Fruit fly (Drosophila melanogaster) whole organism, embryonic: ENCODE data around the gene TFAM.

Source experiments
- Ada2b ChIP-seq: fragments of 200-800 bp; sonication (Bioruptor generic); IDR thresholded peaks from 2 replicates; pipeline ENCODE4 v1.3.6; 2022; ENCODE audit warnings: missing biosample characterization, missing genetic modification characterization
- Asciz ChIP-seq: fragments of 200-800 bp; sonication (Bioruptor generic); optimal IDR thresholded peaks from 2 replicates; lab custom pipeline; 2017; ENCODE audit warnings: missing biosample characterization, mild to moderate bottlenecking, missing genetic modification characterization, missing genetic modification reagents
- Blimp-1 ChIP-seq: fragments of 200-800 bp; sonication (Bioruptor generic); optimal IDR thresholded peaks from 3 replicates; lab custom pipeline; 2018; ENCODE audit warnings: missing biosample characterization, missing genetic modification characterization, mild to moderate bottlenecking, moderate library complexity, missing genetic modification reagents
- CG10321 ChIP-seq: fragments of 200-800 bp; sonication (Bioruptor generic); IDR thresholded peaks from 2 replicates; pipeline ENCODE4 v1.3.6; 2022; ENCODE audit warnings: missing biosample characterization, missing genetic modification characterization
- CG11398 ChIP-seq: fragments of 200-800 bp; sonication (Bioruptor generic); optimal IDR thresholded peaks from 2 replicates; lab custom pipeline; 2016; ENCODE audit warnings: missing biosample characterization, missing genetic modification characterization
- CG11456 ChIP-seq: fragments of 200-800 bp; sonication (Bioruptor generic); IDR thresholded peaks from 3 replicates; pipeline ENCODE4 v1.3.6; 2022; ENCODE audit warnings: missing biosample characterization, missing genetic modification characterization
- CG12155 ChIP-seq: fragments of 200-800 bp; sonication (Bioruptor generic); optimal IDR thresholded peaks from 3 replicates; lab custom pipeline; 2016; ENCODE audit warnings: missing biosample characterization, missing genetic modification characterization
- CG14441 ChIP-seq: fragments of 200-800 bp; sonication (Bioruptor generic); IDR thresholded peaks from 2 replicates; pipeline ENCODE4 v1.3.6; 2022; ENCODE audit warnings: missing biosample characterization, missing genetic modification characterization
- CG14667 ChIP-seq: fragments of 200-800 bp; sonication (Bioruptor generic); IDR thresholded peaks from 2 replicates; pipeline ENCODE4 v1.3.6; 2022; ENCODE audit warnings: missing biosample characterization, missing genetic modification characterization
- CG14860 ChIP-seq: fragments of 200-800 bp; sonication (Bioruptor generic); IDR thresholded peaks from 3 replicates; pipeline ENCODE4 v1.3.6; 2022; ENCODE audit warnings: missing biosample characterization, missing genetic modification characterization; ENCODE audit not compliant: partially characterized antibody
- CG17829 ChIP-seq: fragments of 200-800 bp; optimal IDR thresholded peaks from 2 replicates; lab custom pipeline; 2019; ENCODE audit warnings: missing biosample characterization, mild to moderate bottlenecking, missing genetic modification characterization, moderate library complexity
- CG3065 ChIP-seq: fragments of 200-800 bp; sonication (Bioruptor generic); optimal IDR thresholded peaks from 2 replicates; lab custom pipeline; 2016; ENCODE audit warnings: missing biosample characterization, missing genetic modification characterization
- CG31441 ChIP-seq: fragments of 200-800 bp; sonication (Bioruptor generic); IDR thresholded peaks from 2 replicates; pipeline ENCODE4 v1.3.6; 2022; ENCODE audit warnings: missing biosample characterization, missing genetic modification characterization
- CG3995 ChIP-seq: fragments of 200-800 bp; sonication (Bioruptor generic); optimal IDR thresholded peaks from 3 replicates; lab custom pipeline; 2016; ENCODE audit warnings: missing biosample characterization, missing genetic modification characterization
- CG4820 ChIP-seq: fragments of 200-800 bp; sonication (Bioruptor generic); optimal IDR thresholded peaks from 3 replicates; lab custom pipeline; 2016; ENCODE audit warnings: missing biosample characterization, missing genetic modification characterization
- CG5953 ChIP-seq: fragments of 200-800 bp; sonication (Bioruptor generic); IDR thresholded peaks from 2 replicates; pipeline ENCODE4 v1.3.6; 2022; ENCODE audit warnings: missing biosample characterization, missing genetic modification characterization
- CG6854 ChIP-seq: fragments of 200-800 bp; sonication (Bioruptor generic); optimal IDR thresholded peaks from 3 replicates; lab custom pipeline; 2017; ENCODE audit warnings: missing biosample characterization, mild to moderate bottlenecking, missing genetic modification characterization
- CG7745 ChIP-seq: fragments of 200-800 bp; sonication (Bioruptor generic); optimal IDR thresholded peaks from 2 replicates; lab custom pipeline; 2018; ENCODE audit warnings: missing biosample characterization, mild to moderate bottlenecking, missing genetic modification characterization, moderate library complexity
- CG7987 ChIP-seq: fragments of 200-800 bp; sonication (Bioruptor generic); optimal IDR thresholded peaks from 2 replicates; lab custom pipeline; 2018; ENCODE audit warnings: missing biosample characterization, mild to moderate bottlenecking, missing genetic modification characterization, moderate library complexity
- CG8089 ChIP-seq: fragments of 200-800 bp; sonication (Bioruptor generic); optimal IDR thresholded peaks from 3 replicates; lab custom pipeline; 2016; ENCODE audit warnings: missing biosample characterization, missing genetic modification characterization
- CG8765 ChIP-seq: fragments of 200-800 bp; sonication (Bioruptor generic); IDR thresholded peaks from 2 replicates; pipeline ENCODE4 v1.3.6; 2022; ENCODE audit warnings: missing biosample characterization, missing genetic modification characterization
- CG8924 ChIP-seq: fragments of 200-800 bp; optimal IDR thresholded peaks from 3 replicates; lab custom pipeline; 2019; ENCODE audit warnings: missing biosample characterization, mild to moderate bottlenecking, missing genetic modification characterization, moderate library complexity
- CG9727 ChIP-seq: fragments of 200-800 bp; sonication (Bioruptor generic); optimal IDR thresholded peaks from 3 replicates; lab custom pipeline; 2017; ENCODE audit warnings: missing biosample characterization, mild to moderate bottlenecking, missing genetic modification characterization
- Doc2 ChIP-seq: fragments of 200-800 bp; sonication (Bioruptor generic); IDR thresholded peaks from 2 replicates; pipeline ENCODE4 v1.3.6; 2022; ENCODE audit warnings: missing biosample characterization, missing genetic modification characterization
- Drgx ChIP-seq: fragments of 200-800 bp; sonication (Bioruptor generic); IDR thresholded peaks from 2 replicates; pipeline ENCODE4 v1.3.6; 2022; ENCODE audit warnings: missing biosample characterization, missing genetic modification characterization
- Fer2 ChIP-seq: fragments of 200-800 bp; sonication (Bioruptor generic); optimal IDR thresholded peaks from 2 replicates; lab custom pipeline; 2018; ENCODE audit warnings: missing biosample characterization, mild to moderate bottlenecking, missing genetic modification characterization, moderate library complexity
- Hey ChIP-seq: fragments of 200-800 bp; sonication (Bioruptor generic); optimal IDR thresholded peaks from 3 replicates; lab custom pipeline; 2018; ENCODE audit warnings: missing biosample characterization, mild to moderate bottlenecking, missing genetic modification characterization
- HmgZ ChIP-seq: fragments of 200-800 bp; sonication (Bioruptor generic); optimal IDR thresholded peaks from 2 replicates; lab custom pipeline; 2018; ENCODE audit warnings: missing biosample characterization, mild to moderate bottlenecking, missing genetic modification characterization
- bigmax ChIP-seq: fragments of 200-800 bp; sonication (Bioruptor generic); optimal IDR thresholded peaks from 2 replicates; lab custom pipeline; 2018; ENCODE audit warnings: missing biosample characterization, mild to moderate bottlenecking, missing genetic modification characterization
- cg ChIP-seq: fragments of 200-800 bp; sonication (Bioruptor generic); optimal IDR thresholded peaks from 3 replicates; lab custom pipeline; 2019; ENCODE audit warnings: missing biosample characterization, mild to moderate bottlenecking, missing genetic modification characterization, moderate library complexity
- da ChIP-seq: fragments of 200-800 bp; sonication (Bioruptor generic); optimal IDR thresholded peaks from 2 replicates; lab custom pipeline; 2016; ENCODE audit warnings: missing biosample characterization, missing genetic modification characterization
- dpn ChIP-seq, 2 experiments: fragments of 200-800 bp; sonication (Bioruptor generic); optimal IDR thresholded peaks; 3 replicates each; lab custom pipeline; 2016; ENCODE audit warnings: missing biosample characterization in 2 of 2, missing genetic modification characterization in 2 of 2
- emc ChIP-seq: fragments of 200-800 bp; sonication (Bioruptor generic); optimal IDR thresholded peaks from 2 replicates; lab custom pipeline; 2016; ENCODE audit warnings: missing biosample characterization, missing genetic modification characterization
- ems ChIP-seq: fragments of 200-800 bp; sonication (Bioruptor generic); optimal IDR thresholded peaks from 3 replicates; lab custom pipeline; 2016; ENCODE audit warnings: missing biosample characterization, missing genetic modification characterization
- fu2 ChIP-seq: fragments of 200-800 bp; sonication (Bioruptor generic); optimal IDR thresholded peaks from 2 replicates; lab custom pipeline; 2016; ENCODE audit warnings: missing biosample characterization, missing genetic modification characterization
- nerfin-1 ChIP-seq: fragments of 200-800 bp; sonication (Bioruptor generic); optimal IDR thresholded peaks from 3 replicates; lab custom pipeline; 2019; ENCODE audit warnings: missing biosample characterization, mild to moderate bottlenecking, missing genetic modification characterization, moderate library complexity
- nerfin-2 ChIP-seq: fragments of 200-800 bp; sonication (Bioruptor generic); IDR thresholded peaks from 2 replicates; pipeline ENCODE4 v1.3.6; 2022; ENCODE audit warnings: missing biosample characterization, missing genetic modification characterization; ENCODE audit not compliant: partially characterized antibody
- otp ChIP-seq: fragments of 200-800 bp; sonication (Bioruptor generic); IDR thresholded peaks from 3 replicates; pipeline ENCODE4, ENCODE4 v1.3.6; 2022; ENCODE audit warnings: missing biosample characterization, missing genetic modification characterization
- pb ChIP-seq: fragments of 200-800 bp; sonication (Bioruptor generic); optimal IDR thresholded peaks from 3 replicates; lab custom pipeline; 2016; ENCODE audit warnings: missing biosample characterization, missing genetic modification characterization
- pros ChIP-seq: fragments of 200-800 bp; sonication (Bioruptor generic); optimal IDR thresholded peaks from 3 replicates; lab custom pipeline; 2019; ENCODE audit warnings: missing biosample characterization, mild to moderate bottlenecking, missing genetic modification characterization, moderate library complexity
- pzg ChIP-seq: fragments of 200-800 bp; sonication (Bioruptor generic); optimal IDR thresholded peaks from 3 replicates; lab custom pipeline; 2018; ENCODE audit warnings: missing biosample characterization, mild to moderate bottlenecking, missing genetic modification characterization, moderate library complexity
- sd ChIP-seq: fragments of 200-800 bp; sonication (Bioruptor generic); optimal IDR thresholded peaks from 3 replicates; lab custom pipeline; 2018; ENCODE audit warnings: missing biosample characterization, mild to moderate bottlenecking, missing genetic modification characterization, moderate library complexity
- sens ChIP-seq: fragments of 200-800 bp; sonication (Bioruptor generic); peaks from one replicate; lab custom pipeline; 2016; ENCODE audit warnings: missing biosample characterization, missing genetic modification characterization
- seq ChIP-seq: fragments of 200-800 bp; sonication (Bioruptor generic); IDR thresholded peaks from 2 replicates; pipeline ENCODE4 v1.3.6; 2022; ENCODE audit warnings: missing biosample characterization, missing genetic modification characterization
- slp2 ChIP-seq: fragments of 200-800 bp; sonication (Bioruptor generic); optimal IDR thresholded peaks from 2 replicates; lab custom pipeline; 2016; ENCODE audit warnings: missing biosample characterization, missing genetic modification characterization
- tna ChIP-seq: fragments of 200-800 bp; sonication (Bioruptor generic); IDR thresholded peaks from 2 replicates; pipeline ENCODE4 v1.3.6; 2022; ENCODE audit warnings: missing biosample characterization, missing genetic modification characterization; ENCODE audit not compliant: partially characterized antibody
- tup ChIP-seq: fragments of 200-800 bp; sonication (Bioruptor generic); optimal IDR thresholded peaks from 2 replicates; lab custom pipeline; 2016; ENCODE audit warnings: missing biosample characterization, mild to moderate bottlenecking, missing genetic modification characterization, moderate library complexity
- tx ChIP-seq: fragments of 200-800 bp; sonication (Bioruptor generic); optimal IDR thresholded peaks from 2 replicates; lab custom pipeline; 2016; ENCODE audit warnings: missing biosample characterization, missing genetic modification characterization
- yki ChIP-seq: fragments of >200 bp; optimal IDR thresholded peaks from 3 replicates; lab custom pipeline; 2018

TFAM gene

DNA sequence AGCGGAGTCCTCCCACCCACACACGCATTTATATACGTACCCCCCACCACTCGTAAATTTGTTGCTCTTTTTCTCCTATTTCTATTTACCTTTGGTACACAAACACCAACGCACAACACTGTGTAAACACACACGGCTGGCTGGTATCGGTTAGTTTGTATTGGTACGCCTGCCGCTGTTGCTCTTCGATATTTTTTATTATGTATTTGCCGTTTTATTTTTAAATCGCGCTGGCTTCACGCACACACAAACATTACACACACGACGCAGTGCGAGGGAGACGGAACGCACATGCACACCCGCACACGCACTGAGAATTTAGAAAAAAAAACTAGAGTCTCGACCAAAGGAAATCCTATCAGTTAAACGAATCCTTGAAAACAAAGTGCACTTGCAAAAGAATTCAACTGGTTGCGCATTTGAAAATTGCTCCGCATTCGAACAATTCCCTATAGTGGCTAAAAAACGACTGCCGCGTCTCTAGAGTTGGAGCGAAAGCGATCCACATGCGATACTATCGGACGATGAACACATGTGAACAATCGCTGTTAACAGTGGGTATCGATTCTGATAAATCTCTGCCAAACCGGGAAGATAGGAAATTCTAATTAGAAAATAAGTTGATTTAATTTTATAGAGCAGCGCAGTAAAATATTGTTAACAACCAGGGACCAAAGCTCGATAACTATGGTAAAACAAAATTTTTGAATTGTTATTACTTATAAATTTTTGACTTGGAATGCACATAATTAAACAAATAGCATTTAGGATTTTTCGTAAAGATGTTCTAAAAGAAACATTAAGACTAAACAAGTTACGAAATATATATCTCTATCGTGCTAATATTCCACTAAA is 26.0 kb downstream of the TFAM start (continued):
- TF ChIP-seq seq (GFP tag; lab: Robert Waterston, UW): peak; percentile 62; the same call in 1 of the 2 replicates
- TF ChIP-seq CG5953 (GFP tag; lab: Robert Waterston, UW): peak; percentile 57
- no peak for TF ChIP-seq CG12155 (GFP tag; lab: Kevin White, UChicago)
- peak; percentile 83 for TF ChIP-seq sens (GFP tag; lab: Kevin White, UChicago)
- TF ChIP-seq emc: no peak
- TF ChIP-seq CG14441 (GFP tag; lab: Robert Waterston, UW): peak; percentile 25; the same call in 1 of the 2 replicates
- TF ChIP-seq bigmax (GFP tag; lab: Kevin White, UChicago): peak; percentile 49
- peak; percentile 61; the same call in 2 of the 3 replicates for TF ChIP-seq otp (GFP tag; lab: Robert Waterston, UW)
- TF ChIP-seq CG9727 (GFP tag; lab: Kevin White, UChicago): peak; percentile 55
- no peak for TF ChIP-seq Ada2b (GFP tag; lab: Robert Waterston, UW)
- peak; percentile 24 for TF ChIP-seq CG8089 (GFP tag; lab: Kevin White, UChicago)
- TF ChIP-seq CG14860 (GFP tag; lab: Robert Waterston, UW): peak; percentile 92
- TF ChIP-seq Drgx (GFP tag; lab: Robert Waterston, UW): peak; percentile 27
- no peak for TF ChIP-seq yki
- no peak; the same call in 1 of the 2 replicates for TF ChIP-seq CG10321 (GFP tag; lab: Robert Waterston, UW)
- peak; percentile 54 for TF ChIP-seq Blimp-1 (GFP tag; lab: Kevin White, UChicago)
- TF ChIP-seq CG14667 (GFP tag; lab: Robert Waterston, UW): no peak
- TF ChIP-seq Fer2 (tag; lab: Kevin White, UChicago): peak; percentile 51
- TF ChIP-seq slp2: peak; percentile 50
- peak; percentile 93 for TF ChIP-seq Asciz (GFP tag; lab: Kevin White, UChicago)
- TF ChIP-seq CG7987: peak; percentile 98
- TF ChIP-seq da (GFP tag; lab: Kevin White, UChicago): peak; percentile 75
- TF ChIP-seq CG3995: no peak
- TF ChIP-seq pzg (GFP tag; lab: Kevin White, UChicago): peak; percentile 69
- peak; percentile 26 to 35 for TF ChIP-seq dpn (GFP tag; optimal IDR thresholded peaks at IDR 0.05; lab: Kevin White, UChicago)
- TF ChIP-seq pb (GFP tag; lab: Kevin White, UChicago): peak; percentile 32
- TF ChIP-seq CG4820: no peak
- peak; percentile 84 for TF ChIP-seq CG7745 (tag; lab: Kevin White, UChicago)
- peak; percentile 94 for TF ChIP-seq tna (GFP tag; lab: Robert Waterston, UW)
- TF ChIP-seq nerfin-1 (tag; lab: Kevin White, UChicago): peak; percentile 75
- TF ChIP-seq CG6854 (GFP tag; lab: Kevin White, UChicago): peak; percentile 78
- no peak for TF ChIP-seq CG8765 (GFP tag; lab: Robert Waterston, UW)
- peak; percentile 32 for TF ChIP-seq pros (GFP tag; lab: Kevin White, UChicago)
- peak; percentile 26 for TF ChIP-seq CG3065 (GFP tag; lab: Kevin White, UChicago)
- peak; percentile 57 for TF ChIP-seq CG11398 (GFP tag; lab: Kevin White, UChicago)
- no peak; the same call in 1 of the 2 replicates for TF ChIP-seq CG31441 (GFP tag; lab: Robert Waterston, UW)
- TF ChIP-seq ems (GFP tag; lab: Kevin White, UChicago): peak; percentile 46
- peak; percentile 81 for TF ChIP-seq CG8924 (tag; lab: Kevin White, UChicago)
- TF ChIP-seq sd (tag; lab: Kevin White, UChicago): peak; percentile 49
- TF ChIP-seq CG11456 (GFP tag; lab: Robert Waterston, UW): peak; percentile 52; the same call in 2 of the 3 replicates
- TF ChIP-seq tup: peak; percentile 44
- TF ChIP-seq Hey (tag; lab: Kevin White, UChicago): peak; percentile 91
- TF ChIP-seq tx: no peak
- TF ChIP-seq nerfin-2 (GFP tag; lab: Robert Waterston, UW): peak; percentile 92
- TF ChIP-seq Doc2 (GFP tag; lab: Robert Waterston, UW): no peak
- no peak for TF ChIP-seq CG17829
- peak; percentile 82 for TF ChIP-seq HmgZ
- peak; percentile 94 for TF ChIP-seq cg (GFP tag; lab: Kevin White, UChicago)
- TF ChIP-seq fu2 (GFP tag; lab: Kevin White, UChicago): peak; percentile 17
